Worm (Caenorhabditis elegans): Measurements from ENCODE around the gene F36G9.15.

DNA sequence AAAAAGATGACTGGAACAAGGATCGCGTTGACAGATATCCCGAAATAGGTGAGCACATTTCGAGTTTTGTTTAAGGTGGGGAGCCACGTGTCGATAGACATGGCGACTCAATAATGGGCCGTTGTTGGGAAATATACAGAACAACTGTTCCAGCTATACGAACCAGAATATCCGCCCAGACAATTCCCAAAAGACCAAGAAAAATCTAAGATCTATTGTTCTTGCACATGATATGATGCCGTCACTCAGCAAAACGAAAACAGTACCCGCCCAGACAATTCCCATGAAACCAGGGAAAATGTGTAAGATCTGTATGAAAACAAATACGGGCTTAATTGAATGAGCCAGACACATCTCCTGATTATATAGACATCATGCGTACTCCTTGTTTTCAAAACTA is 19.5 kb upstream of the F36G9.15 start, which contains the start of gene str-231:
- no peak for TF ChIP-seq ceh-82 (tag; optimal IDR thresholded peaks at IDR 0.05)
- TF ChIP-seq unc-39 (tag; optimal IDR thresholded peaks at IDR 0.05) = no peak
- no peak for TF ChIP-seq pha-4 (tag; optimal IDR thresholded peaks at IDR 0.05)
- no peak for TF ChIP-seq unc-62 (GFP tag; optimal IDR thresholded peaks at IDR 0.05)
- no peak for TF ChIP-seq nhr-77 (tag; optimal IDR thresholded peaks at IDR 0.05)
- no peak for TF ChIP-seq sea-2 (GFP tag; optimal IDR thresholded peaks at IDR 0.05)
- no peak for TF ChIP-seq ZK546.5 (tag; optimal IDR thresholded peaks at IDR 0.05)
